Worm (Caenorhabditis elegans) whole organism, young adult: Measurements from ENCODE around the gene T25B9.11.

ENCODE experiments used
- B0019.2 ChIP-seq: fragments of 200-800 bp; sonication (Bioruptor generic); conservative IDR thresholded peaks from 2 replicates; pipeline ENCODE4 v1.3.6; 2022; ENCODE audit warnings: missing genetic modification reagents, missing genetic modification characterization, missing compliant biosample characterization
- C06A6.2 ChIP-seq: fragments of 200-800 bp; sonication (Bioruptor generic); conservative IDR thresholded peaks from 2 replicates; pipeline ENCODE4 v1.3.6; 2022; ENCODE audit warnings: missing genetic modification characterization, missing compliant biosample characterization
- F10E7.11 ChIP-seq: sonication (generic microtip); optimal IDR thresholded peaks from 2 replicates; lab custom pipeline; 2017; ENCODE audit warnings: mild to moderate bottlenecking, missing genetic modification characterization, moderate library complexity, missing compliant biosample characterization
- F22D6.2 ChIP-seq: sonication (generic microtip); optimal IDR thresholded peaks from 2 replicates; lab custom pipeline; 2016; ENCODE audit warnings: mild to moderate bottlenecking, missing genetic modification characterization, missing compliant biosample characterization
- F49E8.2 ChIP-seq: sonication (generic microtip); optimal IDR thresholded peaks from 3 replicates; lab custom pipeline; 2017; ENCODE audit warnings: missing genetic modification characterization, mild to moderate bottlenecking, missing compliant biosample characterization, antibody characterized with exemption, moderate library complexity; ENCODE audit not compliant: insufficient read depth
- K11D2.4 ChIP-seq: fragments of 200-800 bp; sonication (Bioruptor generic); IDR thresholded peaks from 2 replicates; pipeline ENCODE4 v1.3.6; 2022; ENCODE audit warnings: missing genetic modification reagents, missing genetic modification characterization, missing compliant biosample characterization
- Y67H2A.10 ChIP-seq: fragments of 200-800 bp; sonication (Bioruptor generic); conservative IDR thresholded peaks from 2 replicates; pipeline ENCODE4 v1.3.6; 2022; ENCODE audit warnings: missing genetic modification reagents, missing genetic modification characterization, missing compliant biosample characterization
- ZK185.1 ChIP-seq: sonication (generic microtip); optimal IDR thresholded peaks from 2 replicates; lab custom pipeline; 2016; ENCODE audit warnings: mild to moderate bottlenecking, missing genetic modification characterization, missing compliant biosample characterization; ENCODE audit not compliant: poor library complexity, severe bottlenecking
- akir-1 ChIP-seq: fragments of 200-800 bp; sonication (Bioruptor generic); optimal IDR thresholded peaks from 2 replicates; lab custom pipeline; 2018; ENCODE audit warnings: mild to moderate bottlenecking, missing genetic modification characterization, moderate library complexity, missing compliant biosample characterization
- aptf-3 ChIP-seq: fragments of 200-800 bp; sonication (Bioruptor generic); IDR thresholded peaks from 2 replicates; pipeline ENCODE4 v1.3.6; 2022; ENCODE audit warnings: missing genetic modification characterization, missing compliant biosample characterization
- athp-1 ChIP-seq: sonication (generic microtip); optimal IDR thresholded peaks from 2 replicates; lab custom pipeline; 2017; ENCODE audit warnings: mild to moderate bottlenecking, missing genetic modification characterization, missing compliant biosample characterization
- attf-3 ChIP-seq: fragments of 200-800 bp; sonication (Bioruptor generic); conservative IDR thresholded peaks from 2 replicates; pipeline ENCODE4 v1.3.6; 2022; ENCODE audit warnings: missing genetic modification reagents, missing genetic modification characterization, missing compliant biosample characterization
- bed-1 ChIP-seq: fragments of 200-800 bp; sonication (Bioruptor generic); IDR thresholded peaks from 2 replicates; pipeline ENCODE4 v1.3.6; 2022; ENCODE audit warnings: missing genetic modification reagents, missing genetic modification characterization, missing compliant biosample characterization
- ceh-100 ChIP-seq: fragments of 200-800 bp; sonication (Bioruptor generic); IDR thresholded peaks from 2 replicates; pipeline ENCODE4 v1.3.6; 2022; ENCODE audit warnings: missing genetic modification reagents, missing genetic modification characterization, missing compliant biosample characterization
- ceh-27 ChIP-seq: fragments of 200-800 bp; sonication (Bioruptor generic); optimal IDR thresholded peaks from 2 replicates; lab custom pipeline; 2018; ENCODE audit warnings: mild to moderate bottlenecking, missing genetic modification characterization, moderate library complexity, missing compliant biosample characterization
- ceh-58 ChIP-seq: fragments of 200-800 bp; sonication (Bioruptor generic); IDR thresholded peaks from 2 replicates; pipeline ENCODE4 v1.3.6; 2022; ENCODE audit warnings: missing genetic modification characterization, missing compliant biosample characterization
- ceh-79 ChIP-seq: sonication (generic microtip); optimal IDR thresholded peaks from 2 replicates; lab custom pipeline; 2017; ENCODE audit warnings: mild to moderate bottlenecking, missing genetic modification characterization, missing compliant biosample characterization
- ceh-91 ChIP-seq: fragments of 200-800 bp; sonication (Bioruptor generic); IDR thresholded peaks from 2 replicates; pipeline ENCODE4 v1.3.6; 2022; ENCODE audit warnings: missing genetic modification reagents, missing genetic modification characterization, missing compliant biosample characterization
- dox-1 ChIP-seq: fragments of 200-800 bp; sonication (Bioruptor generic); IDR thresholded peaks from 2 replicates; pipeline ENCODE4 v1.3.6; 2022; ENCODE audit warnings: missing genetic modification reagents, missing genetic modification characterization, missing compliant biosample characterization
- efl-1 ChIP-seq: fragments of 150-350 bp; optimal IDR thresholded peaks from 2 replicates; lab custom pipeline; 2014; ENCODE audit warnings: missing biosample characterization, missing genetic modification reagents, missing genetic modification characterization
- egl-44 ChIP-seq: fragments of 200-800 bp; sonication (Bioruptor generic); IDR thresholded peaks from 2 replicates; pipeline ENCODE4 v1.3.6; 2022; ENCODE audit warnings: missing genetic modification reagents, missing genetic modification characterization, missing compliant biosample characterization
- egrh-3 ChIP-seq: fragments of 200-800 bp; sonication (Bioruptor generic); IDR thresholded peaks from 2 replicates; pipeline ENCODE4 v1.3.6; 2022; ENCODE audit warnings: missing genetic modification reagents, missing genetic modification characterization, missing compliant biosample characterization
- fkh-3 ChIP-seq: sonication (generic microtip); optimal IDR thresholded peaks from 2 replicates; lab custom pipeline; 2016; ENCODE audit warnings: mild to moderate bottlenecking, missing genetic modification characterization, missing compliant biosample characterization
- hmg-20 ChIP-seq: fragments of 200-800 bp; sonication (Bioruptor generic); IDR thresholded peaks from 2 replicates; pipeline ENCODE4 v1.3.6; 2022; ENCODE audit warnings: missing genetic modification reagents, missing genetic modification characterization, missing compliant biosample characterization
- hrde-1 ChIP-seq: sonication (generic microtip); optimal IDR thresholded peaks from 2 replicates; lab custom pipeline; 2016; ENCODE audit warnings: missing genetic modification characterization, mild to moderate bottlenecking, missing compliant biosample characterization, moderate library complexity, missing genotype, missing genetic modification reagents, borderline replicate concordance
- hsf-1 ChIP-seq: fragments of 200-800 bp; sonication (Bioruptor generic); IDR thresholded peaks from 2 replicates; pipeline ENCODE4 v1.3.6; 2022; ENCODE audit warnings: missing genetic modification reagents, missing genetic modification characterization, missing compliant biosample characterization
- lag-1 ChIP-seq: fragments of 200-800 bp; sonication (Bioruptor generic); IDR thresholded peaks from 2 replicates; pipeline ENCODE4 v1.3.6; 2022; ENCODE audit warnings: missing genetic modification reagents, missing genetic modification characterization, missing compliant biosample characterization
- lin-35 ChIP-seq, 3 experiments: fragments of 150-350 bp in 2 of 3; sonication (generic microtip) in 1 of 3; optimal IDR thresholded peaks; 2 replicates each; lab custom pipeline; 2014 to 2018; ENCODE audit warnings: missing biosample characterization in 3 of 3, missing genetic modification characterization in 3 of 3, missing genetic modification reagents in 3 of 3
- lin-54 ChIP-seq: fragments of 200-800 bp; sonication (Bioruptor generic); optimal IDR thresholded peaks from 2 replicates; lab custom pipeline; 2018; ENCODE audit warnings: mild to moderate bottlenecking, missing genetic modification characterization, missing compliant biosample characterization
- lsy-27 ChIP-seq: sonication (generic microtip); optimal IDR thresholded peaks from 2 replicates; lab custom pipeline; 2017; ENCODE audit warnings: missing genetic modification characterization, mild to moderate bottlenecking, missing compliant biosample characterization, antibody characterized with exemption, missing genotype, borderline replicate concordance; ENCODE audit not compliant: insufficient read depth
- madf-3 ChIP-seq: fragments of 200-800 bp; sonication (Bioruptor generic); IDR thresholded peaks from 2 replicates; pipeline ENCODE4 v1.3.6; 2022; ENCODE audit warnings: missing genetic modification reagents, missing genetic modification characterization, missing compliant biosample characterization
- mcd-1 ChIP-seq: fragments of 200-800 bp; sonication (Bioruptor generic); IDR thresholded peaks from 2 replicates; pipeline ENCODE4 v1.3.6; 2022; ENCODE audit warnings: missing genetic modification reagents, missing genetic modification characterization, missing compliant biosample characterization
- mxl-1 ChIP-seq: sonication (generic microtip); optimal IDR thresholded peaks from 2 replicates; lab custom pipeline; 2016; ENCODE audit warnings: missing genetic modification characterization, missing compliant biosample characterization
- rcor-1 ChIP-seq: fragments of 200-800 bp; sonication (Bioruptor generic); IDR thresholded peaks from 2 replicates; pipeline ENCODE4 v1.3.6; 2022; ENCODE audit warnings: missing genetic modification reagents, missing genetic modification characterization, missing compliant biosample characterization
- snpc-1.1 ChIP-seq: sonication (generic microtip); optimal IDR thresholded peaks from 2 replicates; lab custom pipeline; 2017; ENCODE audit warnings: missing genetic modification characterization, mild to moderate bottlenecking, missing compliant biosample characterization, antibody characterized with exemption, moderate library complexity, missing genotype, missing genetic modification reagents; ENCODE audit not compliant: insufficient read depth
- snpc-4 ChIP-seq, 5 experiments: fragments of 150-350 bp in 1 of 5; sonication (generic microtip) in 4 of 5; optimal IDR thresholded peaks; 2 replicates each; lab custom pipeline; 2014 to 2018; ENCODE audit warnings: missing genetic modification characterization in 5 of 5, missing biosample characterization in 3 of 5, antibody characterized with exemption in 2 of 5, mild to moderate bottlenecking in 2 of 5, missing compliant biosample characterization in 2 of 5, missing genotype in 2 of 5, moderate library complexity in 2 of 5, missing genetic modification reagents in 1 of 5
- tbp1 ChIP-seq: fragments of 200-800 bp; sonication (Bioruptor generic); optimal IDR thresholded peaks from 2 replicates; lab custom pipeline; 2018; ENCODE audit warnings: mild to moderate bottlenecking, missing genetic modification characterization, missing compliant biosample characterization
- unc-130 ChIP-seq: sonication (generic microtip); optimal IDR thresholded peaks from 2 replicates; lab custom pipeline; 2016; ENCODE audit warnings: missing genetic modification reagents, missing genetic modification characterization, missing compliant biosample characterization
- ztf-22 ChIP-seq: fragments of 200-800 bp; sonication (Bioruptor generic); optimal IDR thresholded peaks from 2 replicates; lab custom pipeline; 2018; ENCODE audit warnings: mild to moderate bottlenecking, missing genetic modification characterization, moderate library complexity, missing compliant biosample characterization
- ztf-25 ChIP-seq: fragments of 200-800 bp; sonication (Bioruptor generic); IDR thresholded peaks from 2 replicates; pipeline ENCODE4 v1.3.6; 2022; ENCODE audit warnings: missing genetic modification reagents, missing genetic modification characterization, missing compliant biosample characterization
- ztf-3 ChIP-seq: fragments of 200-800 bp; sonication (Bioruptor generic); optimal IDR thresholded peaks from 2 replicates; lab custom pipeline; 2018; ENCODE audit warnings: mild to moderate bottlenecking, missing genetic modification characterization, missing compliant biosample characterization

Gene T25B9.11

ce11 chrIV:10718865-10719264 lies 45.4 kb upstream of the T25B9.11 start:
- TF ChIP-seq hrde-1 (tag; lab: Kevin White, UChicago) = no peak
- TF ChIP-seq egl-44 (GFP tag; lab: Robert Waterston, UW) = no peak
- TF ChIP-seq F10E7.11 (tag; lab: Kevin White, UChicago) = no peak
- TF ChIP-seq B0019.2 = no peak
- no peak for TF ChIP-seq unc-130
- no peak for TF ChIP-seq ceh-58 (GFP tag; lab: Robert Waterston, UW)
- TF ChIP-seq madf-3 = no peak
- no peak for TF ChIP-seq C06A6.2 (GFP tag; lab: Robert Waterston, UW)
- TF ChIP-seq hmg-20 (GFP tag; lab: Robert Waterston, UW) = no peak
- no peak for TF ChIP-seq ztf-22 (GFP tag; lab: Kevin White, UChicago)

DNA sequence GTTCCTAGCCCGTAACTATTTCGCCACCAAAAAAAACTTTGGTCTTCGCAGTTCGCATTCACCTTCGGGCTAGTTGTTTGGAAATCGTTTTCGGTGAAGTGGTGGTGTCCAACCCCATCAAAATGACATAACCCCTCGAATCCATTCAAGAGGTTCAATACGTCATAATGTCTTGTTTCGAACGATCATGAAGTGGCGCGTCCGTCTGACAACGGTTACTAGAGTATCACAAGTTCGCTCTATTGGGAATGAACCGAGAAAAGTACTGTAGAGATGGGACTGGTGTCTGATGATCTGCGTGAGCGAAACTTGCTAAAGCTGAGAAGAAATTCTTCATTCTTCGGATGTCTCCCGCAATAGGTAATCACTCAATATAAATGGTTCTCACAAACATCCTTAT lies 36.6 kb upstream of the T25B9.11 start, which contains the start of gene ZC168.2:
ZC168.2 (plus strand) TSS at position 301 of the 400 bp plus-strand sequence.
- TF ChIP-seq snpc-4 (GFP tag; optimal IDR thresholded peaks at IDR 0.05; lab: Kevin White, UChicago) (no peak), snpc-4 (tag; optimal IDR thresholded peaks at IDR 0.05; lab: Kevin White, UChicago) (no peak), attf-3 (no peak), rcor-1 (GFP tag; lab: Robert Waterston, UW) (no peak), Y67H2A.10 (no peak), K11D2.4 (no peak), C06A6.2 (GFP tag; lab: Robert Waterston, UW) (no peak), ztf-25 (GFP tag; lab: Robert Waterston, UW) (no peak), ceh-79 (tag; lab: Kevin White, UChicago) (no peak), ztf-3 (no peak), snpc-1.1 (tag; lab: Kevin White, UChicago) (no peak), akir-1 (GFP tag; lab: Kevin White, UChicago) (no peak), hmg-20 (GFP tag; lab: Robert Waterston, UW) (no peak), aptf-3 (GFP tag; lab: Robert Waterston, UW) (no peak), ceh-58 (GFP tag; lab: Robert Waterston, UW) (no peak), tbp1 (GFP tag; lab: Kevin White, UChicago) (no peak), lsy-27 (no peak), egrh-3 (GFP tag; lab: Robert Waterston, UW) (no peak), dox-1 (GFP tag; lab: Robert Waterston, UW) (no peak), ceh-100 (GFP tag; lab: Robert Waterston, UW) (no peak)

ce11 chrIV:10734527-10735436 lies 29.5 kb upstream of the T25B9.11 start, which contains the start of the genes orc-5 and cyb-1:
Gene orc-5, minus strand, starts transcription at chrIV:10734588.
Gene cyb-1, plus strand, starts transcription at chrIV:10735216.
- TF ChIP-seq athp-1 (tag; lab: Kevin White, UChicago) = no peak
- TF ChIP-seq fkh-3 (tag; lab: Kevin White, UChicago) = no peak
- TF ChIP-seq mxl-1 (tag; lab: Kevin White, UChicago) = no peak
- no peak for TF ChIP-seq snpc-4 (GFP tag; optimal IDR thresholded peaks at IDR 0.05; lab: Kevin White, UChicago)
- peak in 2 of 4 experiments; percentile 25 to 28 for TF ChIP-seq snpc-4 (tag; optimal IDR thresholded peaks at IDR 0.05; lab: Kevin White, UChicago)
- peak; percentile 83 for TF ChIP-seq mcd-1
- TF ChIP-seq ceh-91 (GFP tag; lab: Robert Waterston, UW) = peak; percentile 65
- no peak for TF ChIP-seq lsy-27
- peak; percentile 94 for TF ChIP-seq efl-1 (GFP tag; lab: Kevin White, UChicago)
- no peak for TF ChIP-seq ceh-100 (GFP tag; lab: Robert Waterston, UW)
- TF ChIP-seq ceh-27 = no peak
- peak; percentile 39 for TF ChIP-seq F49E8.2
- no peak for TF ChIP-seq ZK185.1 (tag; lab: Kevin White, UChicago)
- no peak for TF ChIP-seq B0019.2
- TF ChIP-seq lag-1 (GFP tag; lab: Robert Waterston, UW) = no peak
- peak in 2 of 3 experiments; percentile 22 to 88 for TF ChIP-seq lin-35 (GFP tag; optimal IDR thresholded peaks at IDR 0.05; lab: Kevin White, UChicago)
- TF ChIP-seq dox-1 (GFP tag; lab: Robert Waterston, UW) = peak; percentile 18; the same call in 1 of the 2 replicates
- no peak for TF ChIP-seq F22D6.2 (tag; lab: Kevin White, UChicago)
- TF ChIP-seq attf-3 = peak; percentile 99
- peak; percentile 89 for TF ChIP-seq lin-54
- no peak for TF ChIP-seq bed-1 (GFP tag; lab: Robert Waterston, UW)
- no peak for TF ChIP-seq ceh-79 (tag; lab: Kevin White, UChicago)
- 0 out of 2 replicates have a peak, but pooled peaks have one; percentile 22 for TF ChIP-seq hsf-1 (GFP tag; lab: Robert Waterston, UW)
